Fruit fly (Drosophila melanogaster): Measurements from ENCODE around the gene CG18765.

DNA sequence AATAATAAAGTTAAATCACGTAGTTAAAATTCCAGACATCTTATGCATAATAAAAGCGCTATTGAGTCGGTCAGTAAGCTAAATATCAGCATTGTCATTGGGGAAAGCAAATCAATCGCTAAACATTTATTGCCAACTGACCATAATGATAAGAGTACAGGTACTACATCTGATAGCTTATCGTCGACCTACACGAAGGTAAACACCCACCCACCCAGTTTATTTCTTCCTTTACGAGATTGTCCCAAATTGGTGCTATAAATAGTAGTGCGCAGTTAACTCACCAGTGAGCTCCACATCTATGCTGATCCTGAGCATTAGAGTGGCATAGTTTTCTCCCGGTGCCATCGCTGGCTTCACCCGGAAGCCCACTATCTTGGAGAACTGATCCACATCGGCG lies 7.9 kb downstream of the CG18765 start:
- TF ChIP-seq psq (optimal IDR thresholded peaks at IDR 0.05): no peak
- no peak for TF ChIP-seq CG8478 (optimal IDR thresholded peaks at IDR 0.05)
- TF ChIP-seq EcR (GFP tag; optimal IDR thresholded peaks at IDR 0.05): no peak

All from whole organism.